Worm (Caenorhabditis elegans): Measurements from ENCODE around the gene unc-52.

ce11 chrII:14611307-14611706 is 72.9 kb downstream of the unc-52 start:
- TF ChIP-seq med-1 (GFP tag; optimal IDR thresholded peaks at IDR 0.05; ENCODE audit: insufficient read depth) (no peak), ztf-23 (GFP tag; IDR thresholded peaks at IDR 0.05) (no peak), flt-1 (GFP tag; IDR thresholded peaks at IDR 0.05) (no peak)

Measured in whole organism, midembryonic.